Worm (Caenorhabditis elegans) whole organism, young adult: Measurements from ENCODE around the gene Y60C6A.1.

Experiments used
- B0035.1 ChIP-seq: sonication (generic microtip); optimal IDR thresholded peaks from 2 replicates; lab custom pipeline; 2016; ENCODE audit warnings: missing genetic modification characterization, mild to moderate bottlenecking, missing compliant biosample characterization, missing genotype, missing genetic modification reagents
- B0261.1 ChIP-seq: sonication (generic microtip); optimal IDR thresholded peaks from 2 replicates; lab custom pipeline; 2016; ENCODE audit warnings: mild to moderate bottlenecking, missing genetic modification characterization, moderate library complexity, missing compliant biosample characterization
- C06A6.2 ChIP-seq: fragments of 200-800 bp; sonication (Bioruptor generic); conservative IDR thresholded peaks from 2 replicates; pipeline ENCODE4 v1.3.6; 2022; ENCODE audit warnings: missing genetic modification characterization, missing compliant biosample characterization
- C17E4.6 ChIP-seq: fragments of 200-800 bp; sonication (Bioruptor generic); IDR thresholded peaks from 2 replicates; pipeline ENCODE4 v1.3.6; 2022; ENCODE audit warnings: missing genetic modification reagents, missing genetic modification characterization, missing compliant biosample characterization
- F10E7.11 ChIP-seq: sonication (generic microtip); optimal IDR thresholded peaks from 2 replicates; lab custom pipeline; 2017; ENCODE audit warnings: mild to moderate bottlenecking, missing genetic modification characterization, moderate library complexity, missing compliant biosample characterization
- F22D6.2 ChIP-seq: sonication (generic microtip); optimal IDR thresholded peaks from 2 replicates; lab custom pipeline; 2016; ENCODE audit warnings: mild to moderate bottlenecking, missing genetic modification characterization, missing compliant biosample characterization
- F52B5.7 ChIP-seq: sonication (generic microtip); optimal IDR thresholded peaks from 2 replicates; lab custom pipeline; 2016; ENCODE audit warnings: mild to moderate bottlenecking, missing genetic modification characterization, missing compliant biosample characterization
- F57A8.1 ChIP-seq: fragments of 200-800 bp; sonication (Bioruptor generic); optimal IDR thresholded peaks from 2 replicates; lab custom pipeline; 2018; ENCODE audit warnings: mild to moderate bottlenecking, missing genetic modification characterization, moderate library complexity, missing compliant biosample characterization
- Y53F4B.3 ChIP-seq: fragments of 200-800 bp; sonication (Bioruptor generic); IDR thresholded peaks from 2 replicates; pipeline ENCODE4 v1.3.6; 2022; ENCODE audit warnings: missing genetic modification reagents, missing genetic modification characterization, missing compliant biosample characterization
- Y56A3A.18 ChIP-seq: fragments of 200-800 bp; sonication (Bioruptor generic); IDR thresholded peaks from 2 replicates; pipeline ENCODE4 v1.3.6; 2022; ENCODE audit warnings: missing genetic modification reagents, missing genetic modification characterization, missing compliant biosample characterization
- Y79H2A.3 ChIP-seq: fragments of 200-800 bp; sonication (Bioruptor generic); conservative IDR thresholded peaks from 2 replicates; pipeline ENCODE4 v1.3.6; 2022; ENCODE audit warnings: missing genetic modification reagents, missing genetic modification characterization, missing compliant biosample characterization
- ama-1 ChIP-seq, 3 experiments: fragments of 150-350 bp in 1 of 3; sonication (generic microtip) in 2 of 3; optimal IDR thresholded peaks; 2 replicates each; lab custom pipeline; 2014 to 2018; ENCODE audit warnings: missing biosample characterization in 2 of 3, missing genetic modification characterization in 2 of 3, missing genetic modification reagents in 2 of 3
- aptf-3 ChIP-seq: fragments of 200-800 bp; sonication (Bioruptor generic); IDR thresholded peaks from 2 replicates; pipeline ENCODE4 v1.3.6; 2022; ENCODE audit warnings: missing genetic modification characterization, missing compliant biosample characterization
- attf-6 ChIP-seq: fragments of 200-800 bp; sonication (Bioruptor generic); IDR thresholded peaks from 2 replicates; pipeline ENCODE4 v1.3.6; 2022; ENCODE audit warnings: missing genetic modification reagents, missing genetic modification characterization, missing compliant biosample characterization
- bed-1 ChIP-seq: fragments of 200-800 bp; sonication (Bioruptor generic); IDR thresholded peaks from 2 replicates; pipeline ENCODE4 v1.3.6; 2022; ENCODE audit warnings: missing genetic modification reagents, missing genetic modification characterization, missing compliant biosample characterization
- cebp-2 ChIP-seq: fragments of 200-800 bp; sonication (Bioruptor generic); IDR thresholded peaks from 2 replicates; pipeline ENCODE4 v1.3.6; 2022; ENCODE audit warnings: missing genetic modification characterization, missing compliant biosample characterization
- ceh-58 ChIP-seq: fragments of 200-800 bp; sonication (Bioruptor generic); IDR thresholded peaks from 2 replicates; pipeline ENCODE4 v1.3.6; 2022; ENCODE audit warnings: missing genetic modification characterization, missing compliant biosample characterization
- dox-1 ChIP-seq: fragments of 200-800 bp; sonication (Bioruptor generic); IDR thresholded peaks from 2 replicates; pipeline ENCODE4 v1.3.6; 2022; ENCODE audit warnings: missing genetic modification reagents, missing genetic modification characterization, missing compliant biosample characterization
- egl-44 ChIP-seq: fragments of 200-800 bp; sonication (Bioruptor generic); IDR thresholded peaks from 2 replicates; pipeline ENCODE4 v1.3.6; 2022; ENCODE audit warnings: missing genetic modification reagents, missing genetic modification characterization, missing compliant biosample characterization
- ekl-4 ChIP-seq: fragments of 200-800 bp; sonication (Bioruptor generic); IDR thresholded peaks from 2 replicates; pipeline ENCODE4 v1.3.6; 2022; ENCODE audit warnings: missing genetic modification reagents, missing genetic modification characterization, missing compliant biosample characterization
- fkh-3 ChIP-seq: sonication (generic microtip); optimal IDR thresholded peaks from 2 replicates; lab custom pipeline; 2016; ENCODE audit warnings: mild to moderate bottlenecking, missing genetic modification characterization, missing compliant biosample characterization
- him-1 ChIP-seq: sonication (generic microtip); optimal IDR thresholded peaks from 2 replicates; lab custom pipeline; 2016; ENCODE audit warnings: missing genotype, missing genetic modification reagents, missing genetic modification characterization, missing compliant biosample characterization
- hlh-12 ChIP-seq: sonication (generic microtip); optimal IDR thresholded peaks from 2 replicates; lab custom pipeline; 2016; ENCODE audit warnings: missing genetic modification characterization, missing compliant biosample characterization
- hlh-26 ChIP-seq: fragments of 200-800 bp; sonication (Bioruptor generic); conservative IDR thresholded peaks from 2 replicates; pipeline ENCODE4 v1.3.6; 2022; ENCODE audit warnings: missing genetic modification reagents, missing genetic modification characterization, missing compliant biosample characterization
- hmg-1.2 ChIP-seq: fragments of 200-800 bp; sonication (Bioruptor generic); IDR thresholded peaks from 2 replicates; pipeline ENCODE4 v1.3.6; 2022; ENCODE audit warnings: missing genetic modification reagents, missing genetic modification characterization, missing compliant biosample characterization
- hrde-1 ChIP-seq: sonication (generic microtip); optimal IDR thresholded peaks from 2 replicates; lab custom pipeline; 2016; ENCODE audit warnings: missing genetic modification characterization, mild to moderate bottlenecking, missing compliant biosample characterization, moderate library complexity, missing genotype, missing genetic modification reagents, borderline replicate concordance
- lag-1 ChIP-seq: fragments of 200-800 bp; sonication (Bioruptor generic); IDR thresholded peaks from 2 replicates; pipeline ENCODE4 v1.3.6; 2022; ENCODE audit warnings: missing genetic modification reagents, missing genetic modification characterization, missing compliant biosample characterization
- let-526 ChIP-seq: fragments of 200-800 bp; sonication (Bioruptor generic); IDR thresholded peaks from 2 replicates; pipeline ENCODE4 v1.3.6; 2022; ENCODE audit warnings: missing genetic modification reagents, missing genetic modification characterization, missing compliant biosample characterization
- lin-26 ChIP-seq: fragments of 200-800 bp; sonication (Bioruptor generic); IDR thresholded peaks from 2 replicates; pipeline ENCODE4 v1.3.6; 2022; ENCODE audit warnings: missing genetic modification reagents, missing genetic modification characterization, missing compliant biosample characterization
- madf-10 ChIP-seq: sonication (generic microtip); optimal IDR thresholded peaks from 2 replicates; lab custom pipeline; 2016; ENCODE audit warnings: mild to moderate bottlenecking, missing genetic modification characterization, missing compliant biosample characterization
- madf-3 ChIP-seq: fragments of 200-800 bp; sonication (Bioruptor generic); IDR thresholded peaks from 2 replicates; pipeline ENCODE4 v1.3.6; 2022; ENCODE audit warnings: missing genetic modification reagents, missing genetic modification characterization, missing compliant biosample characterization
- madf-6 ChIP-seq: fragments of 200-800 bp; sonication (Bioruptor generic); IDR thresholded peaks from 2 replicates; pipeline ENCODE4 v1.3.6; 2022; ENCODE audit warnings: missing genetic modification reagents, missing genetic modification characterization, missing compliant biosample characterization
- mes-4 ChIP-seq: sonication (generic microtip); optimal IDR thresholded peaks from 2 replicates; lab custom pipeline; 2016; ENCODE audit warnings: missing genotype, missing genetic modification characterization, missing compliant biosample characterization
- nfya-1 ChIP-seq: sonication (generic microtip); optimal IDR thresholded peaks from 2 replicates; lab custom pipeline; 2017; ENCODE audit warnings: antibody characterized with exemption, missing compliant biosample characterization, missing genetic modification characterization, borderline replicate concordance; ENCODE audit not compliant: insufficient read depth
- nfya-2 ChIP-seq: fragments of 200-800 bp; sonication (Bioruptor generic); IDR thresholded peaks from 2 replicates; pipeline ENCODE4 v1.3.6; 2022; ENCODE audit warnings: missing genetic modification reagents, missing genetic modification characterization, missing compliant biosample characterization
- nhr-179 ChIP-seq: sonication (generic microtip); optimal IDR thresholded peaks from 2 replicates; lab custom pipeline; 2016; ENCODE audit warnings: mild to moderate bottlenecking, missing genetic modification characterization, missing compliant biosample characterization
- nhr-80 ChIP-seq: sonication (generic microtip); optimal IDR thresholded peaks from 2 replicates; lab custom pipeline; 2016; ENCODE audit warnings: missing genetic modification characterization, missing compliant biosample characterization
- pbrm-1 ChIP-seq: fragments of 200-800 bp; sonication (Bioruptor generic); IDR thresholded peaks from 2 replicates; pipeline ENCODE4 v1.3.6; 2022; ENCODE audit warnings: missing genetic modification reagents, missing genetic modification characterization, missing compliant biosample characterization
- repo-1 ChIP-seq: sonication (generic microtip); optimal IDR thresholded peaks from 2 replicates; lab custom pipeline; 2017; ENCODE audit warnings: mild to moderate bottlenecking, missing genetic modification characterization, missing compliant biosample characterization
- sea-2 ChIP-seq: fragments of 200-800 bp; sonication (Bioruptor generic); IDR thresholded peaks from 2 replicates; pipeline ENCODE4 v1.3.6; 2022; ENCODE audit warnings: missing genetic modification characterization, missing compliant biosample characterization
- snpc-1.1 ChIP-seq: sonication (generic microtip); optimal IDR thresholded peaks from 2 replicates; lab custom pipeline; 2017; ENCODE audit warnings: missing genetic modification characterization, mild to moderate bottlenecking, missing compliant biosample characterization, antibody characterized with exemption, moderate library complexity, missing genotype, missing genetic modification reagents; ENCODE audit not compliant: insufficient read depth
- snpc-3.4 ChIP-seq: sonication (generic microtip); optimal IDR thresholded peaks from 2 replicates; lab custom pipeline; 2017; ENCODE audit warnings: missing genetic modification characterization, mild to moderate bottlenecking, missing compliant biosample characterization, antibody characterized with exemption, moderate library complexity, missing genotype, missing genetic modification reagents
- sptf-2 ChIP-seq: fragments of 200-800 bp; sonication (Bioruptor generic); optimal IDR thresholded peaks from 2 replicates; lab custom pipeline; 2018; ENCODE audit warnings: mild to moderate bottlenecking, missing genetic modification characterization, missing compliant biosample characterization
- tbx-9 ChIP-seq: sonication (generic microtip); optimal IDR thresholded peaks from 2 replicates; lab custom pipeline; 2016; ENCODE audit warnings: borderline replicate concordance, missing genetic modification characterization, inconsistent platforms, missing compliant biosample characterization
- tlf-1 ChIP-seq: fragments of 200-800 bp; sonication (Bioruptor generic); optimal IDR thresholded peaks from 2 replicates; lab custom pipeline; 2018; ENCODE audit warnings: mild to moderate bottlenecking, missing genetic modification characterization, missing compliant biosample characterization
- xnd-1 ChIP-seq: sonication (generic microtip); optimal IDR thresholded peaks from 2 replicates; lab custom pipeline; 2016; ENCODE audit warnings: missing genotype, missing genetic modification reagents, missing genetic modification characterization, missing compliant biosample characterization
- zfh-2 ChIP-seq: fragments of 200-800 bp; sonication (Bioruptor generic); conservative IDR thresholded peaks from 2 replicates; pipeline ENCODE4 v1.3.6; 2022; ENCODE audit warnings: missing genetic modification reagents, missing genetic modification characterization, missing compliant biosample characterization
- zim-3 ChIP-seq: sonication (generic microtip); optimal IDR thresholded peaks from 2 replicates; lab custom pipeline; 2017; ENCODE audit warnings: mild to moderate bottlenecking, missing genetic modification characterization, moderate library complexity, missing compliant biosample characterization
- ztf-22 ChIP-seq: fragments of 200-800 bp; sonication (Bioruptor generic); optimal IDR thresholded peaks from 2 replicates; lab custom pipeline; 2018; ENCODE audit warnings: mild to moderate bottlenecking, missing genetic modification characterization, moderate library complexity, missing compliant biosample characterization

The Y60C6A.1 gene

DNA sequence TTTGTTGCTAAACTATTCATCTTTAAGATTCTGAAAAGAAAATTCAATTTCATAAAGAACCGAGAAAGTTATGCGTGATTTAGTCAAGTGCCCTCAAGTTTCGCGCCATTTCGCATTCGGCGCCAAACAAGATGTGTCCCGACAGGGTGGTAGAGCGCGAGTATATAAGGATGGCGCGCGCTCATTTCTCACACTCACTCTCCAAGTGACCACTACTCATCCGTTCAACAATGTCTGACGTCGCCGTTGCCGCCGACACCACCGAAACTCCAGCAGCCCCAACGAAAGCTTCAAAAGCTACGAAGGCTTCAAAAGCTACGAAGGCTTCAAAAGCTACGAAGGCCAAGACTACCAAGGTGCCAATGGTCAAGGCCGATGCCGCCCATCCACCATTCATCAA is 29.3 kb upstream of the Y60C6A.1 start, which contains the start of gene hil-4 (continued):
- TF ChIP-seq hlh-26 (no peak), dox-1 (GFP tag; lab: Robert Waterston, UW) (peak; percentile 87), ztf-22 (no peak), nhr-179 (tag; lab: Kevin White, UChicago) (no peak), snpc-1.1 (tag; lab: Kevin White, UChicago) (no peak), lag-1 (GFP tag; lab: Robert Waterston, UW) (no peak), sea-2 (GFP tag; lab: Robert Waterston, UW) (no peak), Y56A3A.18 (no peak), C17E4.6 (GFP tag; lab: Robert Waterston, UW) (peak; percentile 57; the same call in 1 of the 2 replicates), ekl-4 (GFP tag; lab: Robert Waterston, UW) (peak; percentile 74; the same call in 1 of the 2 replicates), zim-3 (tag; lab: Kevin White, UChicago) (no peak), Y79H2A.3 (GFP tag; lab: Robert Waterston, UW) (peak; percentile 51; the same call in 1 of the 2 replicates), tbx-9 (tag; lab: Kevin White, UChicago) (no peak), ama-1 (optimal IDR thresholded peaks at IDR 0.05; lab: Kevin White, UChicago) (no peak), ama-1 (GFP tag; optimal IDR thresholded peaks at IDR 0.05; lab: Kevin White, UChicago) (no peak), repo-1 (tag; lab: Kevin White, UChicago) (no peak), let-526 (GFP tag; lab: Robert Waterston, UW) (0 out of 2 replicates have a peak, but pooled peaks have one; percentile 37), sptf-2 (no peak), bed-1 (no peak), C06A6.2 (GFP tag; lab: Robert Waterston, UW) (no peak), hlh-12 (no peak), B0261.1 (tag; lab: Kevin White, UChicago) (no peak), cebp-2 (no peak), nhr-80 (tag; lab: Kevin White, UChicago) (no peak), xnd-1 (tag; lab: Kevin White, UChicago) (peak; percentile 80), egl-44 (GFP tag; lab: Robert Waterston, UW) (no peak), lin-26 (GFP tag; lab: Robert Waterston, UW) (no peak), F22D6.2 (tag; lab: Kevin White, UChicago) (no peak), F57A8.1 (GFP tag; lab: Kevin White, UChicago) (no peak), fkh-3 (no peak), hrde-1 (no peak), B0035.1 (tag; lab: Kevin White, UChicago) (no peak), madf-3 (GFP tag; lab: Robert Waterston, UW) (0 out of 2 replicates have a peak, but pooled peaks have one; percentile 61), attf-6 (peak; percentile 32; the same call in 1 of the 2 replicates), madf-10 (tag; lab: Kevin White, UChicago) (no peak), nfya-2 (GFP tag; lab: Robert Waterston, UW) (no peak), ceh-58 (GFP tag; lab: Robert Waterston, UW) (no peak), F10E7.11 (tag; lab: Kevin White, UChicago) (no peak), pbrm-1 (GFP tag; lab: Robert Waterston, UW) (peak; percentile 89), madf-6 (GFP tag; lab: Robert Waterston, UW) (peak; percentile 96), tlf-1 (GFP tag; lab: Kevin White, UChicago) (no peak), zfh-2 (GFP tag; lab: Robert Waterston, UW) (no peak), snpc-3.4 (no peak), aptf-3 (GFP tag; lab: Robert Waterston, UW) (no peak), mes-4 (no peak), nfya-1 (tag; lab: Kevin White, UChicago) (no peak), hmg-1.2 (GFP tag; lab: Robert Waterston, UW) (peak; percentile 45; the same call in 1 of the 2 replicates), F52B5.7 (no peak), Y53F4B.3 (GFP tag; lab: Robert Waterston, UW) (no peak), him-1 (tag; lab: Kevin White, UChicago) (no peak)
